Fruit fly (Drosophila melanogaster) whole organism, prepupa: ENCODE measurements around the gene M1BP.

Experiments
- CG10631 ChIP-seq: fragments of 200-800 bp; sonication (Bioruptor generic); optimal IDR thresholded peaks from 2 replicates; lab custom pipeline; 2016; ENCODE audit warnings: missing biosample characterization, missing genetic modification characterization
- CG11762 ChIP-seq: fragments of 200-800 bp; sonication (Bioruptor generic); optimal IDR thresholded peaks from 3 replicates; lab custom pipeline; 2016; ENCODE audit warnings: missing biosample characterization, missing genetic modification characterization; ENCODE audit not compliant: insufficient read depth
- CG11902 ChIP-seq: fragments of 200-800 bp; sonication (Bioruptor generic); optimal IDR thresholded peaks from 3 replicates; lab custom pipeline; 2016; ENCODE audit warnings: missing biosample characterization, missing genetic modification characterization
- CG32006 ChIP-seq: fragments of 200-800 bp; sonication (Bioruptor generic); optimal IDR thresholded peaks from 3 replicates; lab custom pipeline; 2017; ENCODE audit warnings: missing biosample characterization, mild to moderate bottlenecking, missing genetic modification characterization
- CG4318 ChIP-seq: fragments of 200-800 bp; sonication (Bioruptor generic); optimal IDR thresholded peaks from 3 replicates; lab custom pipeline; 2017; ENCODE audit warnings: missing biosample characterization, mild to moderate bottlenecking, missing genetic modification characterization
- Hr39 ChIP-seq: fragments of 200-800 bp; sonication (Bioruptor generic); optimal IDR thresholded peaks from 2 replicates; lab custom pipeline; 2016; ENCODE audit warnings: missing biosample characterization, missing genetic modification characterization
- Hr4 ChIP-seq: fragments of 200-800 bp; sonication (Bioruptor generic); optimal IDR thresholded peaks from 3 replicates; lab custom pipeline; 2016; ENCODE audit warnings: missing biosample characterization, missing genetic modification characterization
- Sox102F ChIP-seq: fragments of 200-800 bp; sonication (Bioruptor generic); optimal IDR thresholded peaks from 2 replicates; lab custom pipeline; 2016; ENCODE audit warnings: missing biosample characterization, mild to moderate bottlenecking, missing genetic modification characterization
- Sox14 ChIP-seq: fragments of 200-800 bp; sonication (Bioruptor generic); optimal IDR thresholded peaks from 3 replicates; lab custom pipeline; 2016; ENCODE audit warnings: missing biosample characterization, missing genetic modification characterization
- achi ChIP-seq: fragments of 200-800 bp; sonication (Bioruptor generic); optimal IDR thresholded peaks from 3 replicates; lab custom pipeline; 2016; ENCODE audit warnings: missing biosample characterization, missing genetic modification characterization
- dac ChIP-seq: fragments of 200-800 bp; sonication (Bioruptor generic); optimal IDR thresholded peaks from 2 replicates; lab custom pipeline; 2017; ENCODE audit warnings: missing biosample characterization, mild to moderate bottlenecking, missing genetic modification characterization
- eg ChIP-seq: fragments of 200-800 bp; sonication (Bioruptor generic); IDR thresholded peaks from 3 replicates; pipeline ENCODE4 v1.3.6; 2022; ENCODE audit warnings: missing biosample characterization, missing genetic modification characterization
- lz ChIP-seq: fragments of 200-800 bp; sonication (Bioruptor generic); optimal IDR thresholded peaks from 3 replicates; lab custom pipeline; 2016; ENCODE audit warnings: missing biosample characterization, missing genetic modification characterization
- spab ChIP-seq: fragments of 200-800 bp; sonication (Bioruptor generic); optimal IDR thresholded peaks from 2 replicates; lab custom pipeline; 2017; ENCODE audit warnings: missing biosample characterization, mild to moderate bottlenecking, missing genetic modification characterization, missing genetic modification reagents

DNA sequence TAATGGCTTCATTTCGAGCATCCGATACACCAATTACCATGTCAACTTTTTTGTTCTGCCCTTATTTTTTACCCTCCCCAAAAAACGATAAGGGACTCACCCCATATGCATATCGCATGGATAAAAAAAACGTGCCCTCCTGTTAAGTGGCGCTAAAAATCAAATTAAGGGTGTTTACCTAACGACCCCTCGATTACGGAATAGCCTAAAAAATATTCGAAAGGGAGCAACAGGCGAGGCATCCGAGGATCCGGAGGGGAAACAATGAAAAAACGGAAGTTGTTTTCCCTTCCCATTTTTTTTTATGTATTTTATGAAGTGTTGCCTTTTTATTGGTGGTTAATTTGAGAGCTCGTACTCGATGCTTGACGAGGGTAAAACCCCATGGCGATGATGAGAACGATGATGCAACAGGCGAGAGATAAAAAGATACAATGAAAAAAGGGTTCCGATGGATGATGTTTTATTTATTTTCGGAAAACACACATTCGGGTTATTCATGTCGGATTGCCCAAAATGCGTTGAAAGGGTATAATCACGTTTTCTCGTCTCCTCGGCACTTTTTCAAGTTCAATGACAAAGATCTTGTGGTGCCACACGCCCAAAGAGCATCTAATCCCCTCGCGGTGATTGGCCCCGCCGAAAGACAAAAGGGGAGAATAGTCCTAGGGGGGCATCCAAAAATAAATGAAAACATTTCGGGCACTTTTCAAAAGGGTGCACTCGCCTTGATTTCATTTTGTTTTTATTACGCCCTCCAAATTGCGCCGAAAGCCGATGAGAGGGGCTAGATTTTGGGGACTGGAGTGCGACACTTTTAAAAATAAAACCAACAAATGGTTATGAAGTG, 46.9 kb downstream of the M1BP start, which contains the start of gene CG44227:
- TF ChIP-seq CG32006 (GFP tag; lab: Kevin White, UChicago) (no peak), CG11902 (GFP tag; lab: Kevin White, UChicago) (no peak), achi (GFP tag; lab: Kevin White, UChicago) (no peak), eg (GFP tag; lab: Robert Waterston, UW) (no peak), Hr39 (GFP tag; lab: Kevin White, UChicago) (no peak), Hr4 (GFP tag; lab: Kevin White, UChicago) (no peak), Sox102F (GFP tag; lab: Kevin White, UChicago) (no peak), dac (GFP tag; lab: Kevin White, UChicago) (no peak), Sox14 (GFP tag; lab: Kevin White, UChicago) (no peak), CG11762 (GFP tag; lab: Kevin White, UChicago) (no peak), spab (GFP tag; lab: Kevin White, UChicago) (no peak), CG10631 (GFP tag; lab: Kevin White, UChicago) (no peak), lz (GFP tag; lab: Kevin White, UChicago) (no peak), CG4318 (GFP tag; lab: Kevin White, UChicago) (no peak)
